Worm (Caenorhabditis elegans): ENCODE data around the gene rps-22.

DNA sequence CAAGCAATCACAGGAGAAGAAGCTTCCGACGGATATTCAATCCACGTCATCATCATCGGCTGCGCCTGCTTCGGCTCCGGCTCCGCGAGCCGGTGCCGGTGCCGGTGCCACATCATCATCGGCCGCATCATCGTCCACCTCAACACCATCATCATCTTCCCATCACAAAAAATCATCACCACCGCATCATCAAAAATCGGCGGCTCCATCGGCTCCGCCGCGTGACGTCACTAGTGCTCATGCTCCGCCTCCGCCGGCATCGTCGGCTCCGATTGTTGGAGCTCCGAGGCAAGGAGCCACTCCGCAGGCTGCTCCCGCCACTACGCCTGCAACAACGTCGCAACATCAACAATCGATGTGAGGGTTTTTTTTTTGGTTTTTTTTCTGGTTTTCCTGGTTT lies 18.3 kb upstream of the rps-22 start:
- TF ChIP-seq ztf-29 (GFP tag; IDR thresholded peaks at IDR 0.05) (no peak), cog-1 (tag; optimal IDR thresholded peaks at IDR 0.05) (no peak), tab-1 (GFP tag; IDR thresholded peaks at IDR 0.05) (no peak; the same call in 1 of the 2 replicates), flt-1 (GFP tag; IDR thresholded peaks at IDR 0.05) (no peak), ztf-23 (GFP tag; IDR thresholded peaks at IDR 0.05) (no peak), med-1 (GFP tag; optimal IDR thresholded peaks at IDR 0.05; ENCODE audit: insufficient read depth) (no peak), klf-2 (GFP tag; conservative IDR thresholded peaks at IDR 0.05) (no peak), T22C8.4 (GFP tag; IDR thresholded peaks at IDR 0.05) (no peak), ref-1 (GFP tag; conservative IDR thresholded peaks at IDR 0.05) (no peak)
